Fruit fly (Drosophila melanogaster) Kc167 (cell line): Measurements from ENCODE around the gene CG15514.

ENCODE experiments used
- Myc ChIP-seq: fragments of >200 bp; optimal IDR thresholded peaks from 2 replicates; lab custom pipeline; 2017; ENCODE audit warnings: missing external identifiers
- Sin3A ChIP-seq: fragments of >200 bp; optimal IDR thresholded peaks from 2 replicates; lab custom pipeline; 2018; ENCODE audit warnings: missing external identifiers
- h ChIP-seq: fragments of >200 bp; optimal IDR thresholded peaks from 3 replicates; lab custom pipeline; 2018; ENCODE audit warnings: missing external identifiers
- insv ChIP-seq: fragments of >200 bp; optimal IDR thresholded peaks from 3 replicates; lab custom pipeline; 2018; ENCODE audit warnings: missing external identifiers
- psq ChIP-seq: fragments of >200 bp; optimal IDR thresholded peaks from 2 replicates; lab custom pipeline; 2017; ENCODE audit warnings: missing external identifiers
- ttk ChIP-seq: sonication (Bioruptor generic); optimal IDR thresholded peaks from 2 replicates; lab custom pipeline; 2017; ENCODE audit warnings: missing external identifiers

DNA sequence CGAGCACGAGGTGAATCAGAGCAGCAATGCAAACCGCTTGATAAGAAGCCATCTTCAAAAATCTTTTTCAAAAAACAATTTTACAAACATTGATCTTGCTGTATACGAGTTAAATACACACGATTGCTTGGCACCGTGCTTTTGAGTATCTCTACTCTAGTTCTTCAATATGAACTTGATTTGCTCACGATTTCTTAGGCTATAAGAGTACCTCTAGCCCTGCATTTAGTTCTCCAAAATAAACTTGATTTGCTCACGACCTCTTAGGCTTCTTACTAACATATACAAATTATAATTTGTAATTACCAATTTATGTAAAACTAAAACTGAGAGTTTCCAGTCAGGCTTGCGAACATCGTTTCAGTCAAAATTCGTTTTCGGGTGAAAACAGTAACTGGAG lies 25.1 kb downstream of the CG15514 start, which contains the start of gene CG42592:
- no peak for TF ChIP-seq insv (lab: Kevin White, UChicago)
- TF ChIP-seq h: no peak
- no peak for TF ChIP-seq Sin3A (lab: Kevin White, UChicago)
- TF ChIP-seq psq: no peak
- TF ChIP-seq Myc (lab: Kevin White, UChicago): no peak
- TF ChIP-seq ttk (lab: Kevin White, UChicago): no peak
